Fruit fly (Drosophila melanogaster): Measurements from ENCODE around the gene Npl4.

The Npl4 gene

dm6 chr3R:25640463-25640862 lies 16.0 kb upstream of the Npl4 start:
- TF ChIP-seq lola (GFP tag; optimal IDR thresholded peaks at IDR 0.05) = no peak
- peak; percentile 84 for TF ChIP-seq tai (GFP tag; optimal IDR thresholded peaks at IDR 0.05)
- no peak for TF ChIP-seq N (GFP tag; optimal IDR thresholded peaks at IDR 0.05)
- TF ChIP-seq Abd-B (GFP tag; optimal IDR thresholded peaks at IDR 0.05) = no peak
- no peak for TF ChIP-seq Hr83 (GFP tag; optimal IDR thresholded peaks at IDR 0.05; ENCODE audit: poor library complexity, severe bottlenecking)
- peak; percentile 96 for TF ChIP-seq Sp1 (GFP tag; optimal IDR thresholded peaks at IDR 0.05)
- TF ChIP-seq Myc (optimal IDR thresholded peaks at IDR 0.05) = no peak
- TF ChIP-seq Jra (GFP tag; optimal IDR thresholded peaks at IDR 0.05) = peak; percentile 88
- TF ChIP-seq CG9705 (GFP tag; optimal IDR thresholded peaks at IDR 0.05) = peak; percentile 88
- TF ChIP-seq ey (GFP tag; optimal IDR thresholded peaks at IDR 0.05) = peak; percentile 91
- TF ChIP-seq brk (GFP tag; optimal IDR thresholded peaks at IDR 0.05) = peak; percentile 93
- TF ChIP-seq dsf (GFP tag; optimal IDR thresholded peaks at IDR 0.05; ENCODE audit: borderline replicate concordance) = peak; percentile 58
- TF ChIP-seq Hnf4 (GFP tag; optimal IDR thresholded peaks at IDR 0.05) = peak; percentile 93
- TF ChIP-seq Dfd (GFP tag; optimal IDR thresholded peaks at IDR 0.05) = no peak
- no peak for TF ChIP-seq GATAd (GFP tag; optimal IDR thresholded peaks at IDR 0.05)
- TF ChIP-seq Dif (GFP tag; optimal IDR thresholded peaks at IDR 0.05; ENCODE audit: partially characterized antibody) = no peak
- TF ChIP-seq dl (GFP tag; optimal IDR thresholded peaks at IDR 0.05; ENCODE audit: insufficient read depth in 1 of 2, partially characterized antibody in 2 of 2) = no peak
- peak; percentile 93 for TF ChIP-seq OdsH (GFP tag; optimal IDR thresholded peaks at IDR 0.05)
- TF ChIP-seq h (GFP tag; optimal IDR thresholded peaks at IDR 0.05) = peak; percentile 97
- no peak for TF ChIP-seq pan (optimal IDR thresholded peaks at IDR 0.05)
- TF ChIP-seq foxo (GFP tag; optimal IDR thresholded peaks at IDR 0.05) = peak; percentile 55 to 97
- peak; percentile 91 for TF ChIP-seq psq (GFP tag; optimal IDR thresholded peaks at IDR 0.05)
- no peak for TF ChIP-seq usp (GFP tag; optimal IDR thresholded peaks at IDR 0.05)
- TF ChIP-seq Vsx2 (GFP tag; optimal IDR thresholded peaks at IDR 0.05; ENCODE audit: partially characterized antibody) = no peak
- TF ChIP-seq Mio (GFP tag; optimal IDR thresholded peaks at IDR 0.05) = peak; percentile 32
- TF ChIP-seq fru (GFP tag; optimal IDR thresholded peaks at IDR 0.05) = peak; percentile 97
- TF ChIP-seq CrebA (GFP tag; optimal IDR thresholded peaks at IDR 0.05; ENCODE audit: borderline replicate concordance) = peak; percentile 89
- no peak for TF ChIP-seq Hr78 (GFP tag; optimal IDR thresholded peaks at IDR 0.05)
- TF ChIP-seq jim (GFP tag; optimal IDR thresholded peaks at IDR 0.05) = no peak
- TF ChIP-seq HLH106 (tag; optimal IDR thresholded peaks at IDR 0.05) = peak; percentile 96
- peak; percentile 87 for TF ChIP-seq dmrt93B (GFP tag; optimal IDR thresholded peaks at IDR 0.05)
- peak; percentile 95 for TF ChIP-seq br (GFP tag; optimal IDR thresholded peaks at IDR 0.05)
- peak; percentile 90 for TF ChIP-seq Rel (GFP tag; optimal IDR thresholded peaks at IDR 0.05)
- TF ChIP-seq Rel (tag; optimal IDR thresholded peaks at IDR 0.05) = peak; percentile 83
- TF ChIP-seq sv (GFP tag; optimal IDR thresholded peaks at IDR 0.05) = no peak
- TF ChIP-seq woc (GFP tag; optimal IDR thresholded peaks at IDR 0.05) = peak; percentile 92
- TF ChIP-seq sage (GFP tag; optimal IDR thresholded peaks at IDR 0.05) = peak; percentile 89
- peak; percentile 82 for TF ChIP-seq CG32264 (GFP tag; optimal IDR thresholded peaks at IDR 0.05)
- peak; percentile 93 for TF ChIP-seq rgr (GFP tag; optimal IDR thresholded peaks at IDR 0.05)

dm6 chr3R:25638961-25639360 lies 14.5 kb upstream of the Npl4 start:
- TF ChIP-seq br (GFP tag; optimal IDR thresholded peaks at IDR 0.05) = peak; percentile 58
- TF ChIP-seq brk (GFP tag; optimal IDR thresholded peaks at IDR 0.05) = peak; percentile 59
- peak; percentile 83 for TF ChIP-seq fru (GFP tag; optimal IDR thresholded peaks at IDR 0.05)
- TF ChIP-seq tai (GFP tag; optimal IDR thresholded peaks at IDR 0.05) = peak; percentile 3
- TF ChIP-seq Jra (GFP tag; optimal IDR thresholded peaks at IDR 0.05) = peak; percentile 29
- TF ChIP-seq Hnf4 (GFP tag; optimal IDR thresholded peaks at IDR 0.05) = peak; percentile 53
- peak; percentile 57 for TF ChIP-seq CrebA (GFP tag; optimal IDR thresholded peaks at IDR 0.05; ENCODE audit: borderline replicate concordance)
- TF ChIP-seq sv (GFP tag; optimal IDR thresholded peaks at IDR 0.05) = no peak
- peak; percentile 76 for TF ChIP-seq psq (GFP tag; optimal IDR thresholded peaks at IDR 0.05)
- TF ChIP-seq dl (GFP tag; optimal IDR thresholded peaks at IDR 0.05; ENCODE audit: insufficient read depth in 1 of 2, partially characterized antibody in 2 of 2) = no peak
- TF ChIP-seq dsf (GFP tag; optimal IDR thresholded peaks at IDR 0.05; ENCODE audit: borderline replicate concordance) = no peak
- TF ChIP-seq Dfd (GFP tag; optimal IDR thresholded peaks at IDR 0.05) = no peak
- TF ChIP-seq HLH106 (tag; optimal IDR thresholded peaks at IDR 0.05) = peak; percentile 67
- TF ChIP-seq jim (GFP tag; optimal IDR thresholded peaks at IDR 0.05) = no peak
- TF ChIP-seq Sp1 (GFP tag; optimal IDR thresholded peaks at IDR 0.05) = peak; percentile 67
- TF ChIP-seq CG9705 (GFP tag; optimal IDR thresholded peaks at IDR 0.05) = peak; percentile 1
- peak; percentile 45 for TF ChIP-seq Rel (GFP tag; optimal IDR thresholded peaks at IDR 0.05)
- no peak for TF ChIP-seq Rel (tag; optimal IDR thresholded peaks at IDR 0.05)
- TF ChIP-seq woc (GFP tag; optimal IDR thresholded peaks at IDR 0.05) = peak; percentile 54
- TF ChIP-seq ey (GFP tag; optimal IDR thresholded peaks at IDR 0.05) = peak; percentile 65
- peak; percentile 50 for TF ChIP-seq sage (GFP tag; optimal IDR thresholded peaks at IDR 0.05)
- no peak for TF ChIP-seq usp (GFP tag; optimal IDR thresholded peaks at IDR 0.05)
- TF ChIP-seq pan (optimal IDR thresholded peaks at IDR 0.05) = no peak
- TF ChIP-seq h (GFP tag; optimal IDR thresholded peaks at IDR 0.05) = peak; percentile 78
- peak; percentile 57 for TF ChIP-seq OdsH (GFP tag; optimal IDR thresholded peaks at IDR 0.05)
- TF ChIP-seq CG32264 (GFP tag; optimal IDR thresholded peaks at IDR 0.05) = peak; percentile 19
- peak; percentile 62 for TF ChIP-seq rgr (GFP tag; optimal IDR thresholded peaks at IDR 0.05)
- TF ChIP-seq lola (GFP tag; optimal IDR thresholded peaks at IDR 0.05) = no peak
- TF ChIP-seq foxo (GFP tag; optimal IDR thresholded peaks at IDR 0.05) = peak in 1 of 2 experiments; percentile 78
